Worm (Caenorhabditis elegans) whole organism, L1 larva: Measurements from ENCODE around the gene Y54F10BM.23.

ENCODE experiments used
- C16A3.4 ChIP-seq: fragments of 150-350 bp; optimal IDR thresholded peaks from 2 replicates; lab custom pipeline; 2014; ENCODE audit warnings: missing biosample characterization, missing genetic modification characterization
- C34B4.2 ChIP-seq: sonication (generic microtip); optimal IDR thresholded peaks from 2 replicates; lab custom pipeline; 2017; ENCODE audit warnings: mild to moderate bottlenecking, missing genetic modification characterization, missing compliant biosample characterization
- Y116A8C.19 ChIP-seq: sonication (generic microtip); optimal IDR thresholded peaks from 2 replicates; lab custom pipeline; 2016; ENCODE audit warnings: missing compliant biosample characterization, missing genetic modification characterization, borderline replicate concordance
- aha-1 ChIP-seq: fragments of 150-350 bp; optimal IDR thresholded peaks from 2 replicates; lab custom pipeline; 2014; ENCODE audit warnings: missing biosample characterization, missing genetic modification characterization
- alr-1 ChIP-seq: fragments of 200-800 bp; sonication (Bioruptor generic); optimal IDR thresholded peaks from 2 replicates; lab custom pipeline; 2018; ENCODE audit warnings: borderline replicate concordance, mild to moderate bottlenecking, missing genetic modification characterization, missing compliant biosample characterization
- ama-1 ChIP-seq: fragments of 150-350 bp; optimal IDR thresholded peaks from 2 replicates; lab custom pipeline; 2014
- ceh-8 ChIP-seq: fragments of 200-800 bp; sonication (Bioruptor generic); optimal IDR thresholded peaks from 2 replicates; lab custom pipeline; 2018; ENCODE audit warnings: mild to moderate bottlenecking, missing genetic modification characterization, moderate library complexity, missing compliant biosample characterization
- ceh-82 ChIP-seq, 3 experiments: fragments of 150-350 bp in 1 of 3; sonication (generic microtip) in 2 of 3; optimal IDR thresholded peaks; 2 replicates each; lab custom pipeline; 2014 to 2017; ENCODE audit warnings: missing biosample characterization in 3 of 3, missing genetic modification characterization in 3 of 3
- ceh-88 ChIP-seq: fragments of 200-800 bp; sonication (Bioruptor generic); IDR thresholded peaks from 2 replicates; pipeline ENCODE4 v1.3.6; 2022; ENCODE audit warnings: missing genetic modification characterization, missing compliant biosample characterization
- ceh-90 ChIP-seq: sonication (generic microtip); optimal IDR thresholded peaks from 2 replicates; lab custom pipeline; 2016; ENCODE audit warnings: missing genetic modification characterization, missing compliant biosample characterization
- ces-1 ChIP-seq: fragments of 150-350 bp; optimal IDR thresholded peaks from 2 replicates; lab custom pipeline; 2014; ENCODE audit warnings: missing biosample characterization, missing genetic modification reagents, missing genetic modification characterization
- dpl-1 ChIP-seq, 3 experiments: fragments of 150-350 bp in 2 of 3; sonication (generic microtip) in 1 of 3; optimal IDR thresholded peaks; 2 replicates each; lab custom pipeline; 2014 to 2017; ENCODE audit warnings: missing biosample characterization in 3 of 3, missing genetic modification characterization in 3 of 3, missing genetic modification reagents in 3 of 3
- dsc-1 ChIP-seq: sonication (generic microtip); optimal IDR thresholded peaks from 2 replicates; lab custom pipeline; 2016; ENCODE audit warnings: mild to moderate bottlenecking, missing genetic modification characterization, missing compliant biosample characterization
- efl-1 ChIP-seq, 4 experiments: fragments of 150-350 bp; optimal IDR thresholded peaks in 3 of 4; peaks in 1 of 4; 1 replicate in 1 of 4; 2 replicates in 3 of 4; lab custom pipeline; 2014; ENCODE audit warnings: missing biosample characterization in 2 of 4, missing genetic modification characterization in 2 of 4, missing genetic modification reagents in 2 of 4
- egl-13 ChIP-seq: sonication (generic microtip); optimal IDR thresholded peaks from 2 replicates; lab custom pipeline; 2016; ENCODE audit warnings: missing genotype, missing genetic modification reagents, missing genetic modification characterization, missing compliant biosample characterization
- elt-2 ChIP-seq: sonication (generic microtip); optimal IDR thresholded peaks from 2 replicates; lab custom pipeline; 2016; ENCODE audit warnings: missing genetic modification characterization, mild to moderate bottlenecking, inconsistent platforms, missing compliant biosample characterization, missing genetic modification reagents
- fkh-10 ChIP-seq: sonication (generic microtip); optimal IDR thresholded peaks from 2 replicates; lab custom pipeline; 2017; ENCODE audit warnings: missing biosample characterization, missing genetic modification reagents, missing genetic modification characterization
- fkh-8 ChIP-seq: sonication (generic microtip); optimal IDR thresholded peaks from 2 replicates; lab custom pipeline; 2016; ENCODE audit warnings: mild to moderate bottlenecking, missing genetic modification characterization, missing compliant biosample characterization
- grh-1 ChIP-seq: fragments of 200-800 bp; sonication (Bioruptor generic); IDR thresholded peaks from 2 replicates; pipeline ENCODE4 v1.3.6; 2022; ENCODE audit warnings: missing genetic modification reagents, missing genetic modification characterization, missing compliant biosample characterization
- hlh-4 ChIP-seq: sonication (generic microtip); optimal IDR thresholded peaks from 2 replicates; lab custom pipeline; 2016; ENCODE audit warnings: mild to moderate bottlenecking, missing genetic modification characterization, missing compliant biosample characterization
- lin-14 ChIP-seq: fragments of 200-800 bp; sonication (Bioruptor generic); optimal IDR thresholded peaks from 2 replicates; lab custom pipeline; 2018; ENCODE audit warnings: mild to moderate bottlenecking, missing genetic modification characterization, moderate library complexity, missing compliant biosample characterization
- lin-39 ChIP-seq: fragments of 150-350 bp; optimal IDR thresholded peaks from 2 replicates; lab custom pipeline; 2014; ENCODE audit warnings: missing biosample characterization, missing genetic modification reagents, missing genetic modification characterization
- mdl-1 ChIP-seq, 2 experiments: fragments of 150-350 bp; optimal IDR thresholded peaks; 2 replicates each; lab custom pipeline; 2014 to 2017; ENCODE audit warnings: missing biosample characterization in 2 of 2, missing genetic modification characterization in 2 of 2, inconsistent platforms in 1 of 2
- nhr-20 ChIP-seq: sonication (generic microtip); optimal IDR thresholded peaks from 2 replicates; lab custom pipeline; 2016; ENCODE audit warnings: mild to moderate bottlenecking, missing genetic modification characterization, missing compliant biosample characterization
- nhr-28 ChIP-seq: fragments of 150-350 bp; optimal IDR thresholded peaks from 2 replicates; lab custom pipeline; 2014; ENCODE audit warnings: missing biosample characterization, missing genetic modification characterization
- nhr-76 ChIP-seq: sonication (generic microtip); optimal IDR thresholded peaks from 2 replicates; lab custom pipeline; 2017; ENCODE audit warnings: missing biosample characterization, missing genetic modification characterization
- nhr-77 ChIP-seq: fragments of 150-350 bp; optimal IDR thresholded peaks from 2 replicates; lab custom pipeline; 2014; ENCODE audit warnings: missing biosample characterization, missing genetic modification characterization
- nhr-85 ChIP-seq: sonication (generic microtip); peaks from one replicate; lab custom pipeline; 2016; ENCODE audit warnings: missing genetic modification characterization, inconsistent platforms, missing compliant biosample characterization
- nhr-90 ChIP-seq: sonication (generic microtip); optimal IDR thresholded peaks from 2 replicates; lab custom pipeline; 2016; ENCODE audit warnings: mild to moderate bottlenecking, missing genetic modification characterization, missing compliant biosample characterization; ENCODE audit not compliant: poor library complexity
- pag-3 ChIP-seq: sonication (generic microtip); optimal IDR thresholded peaks from 2 replicates; lab custom pipeline; 2017; ENCODE audit warnings: missing genetic modification characterization, mild to moderate bottlenecking, missing compliant biosample characterization, antibody characterized with exemption, borderline replicate concordance; ENCODE audit not compliant: insufficient read depth
- pax-3 ChIP-seq: fragments of 200-800 bp; sonication (Bioruptor generic); optimal IDR thresholded peaks from 2 replicates; lab custom pipeline; 2018; ENCODE audit warnings: mild to moderate bottlenecking, missing genetic modification characterization, moderate library complexity, missing compliant biosample characterization
- pqm-1 ChIP-seq: sonication (generic microtip); optimal IDR thresholded peaks from 3 replicates; lab custom pipeline; 2017; ENCODE audit warnings: missing biosample characterization, missing genetic modification characterization
- rnt-1 ChIP-seq: sonication (generic microtip); optimal IDR thresholded peaks from 2 replicates; lab custom pipeline; 2016; ENCODE audit warnings: mild to moderate bottlenecking, missing genetic modification characterization, moderate library complexity, missing compliant biosample characterization
- skn-1 ChIP-seq: fragments of 150-350 bp; optimal IDR thresholded peaks from 2 replicates; lab custom pipeline; 2014; ENCODE audit warnings: missing biosample characterization, missing genetic modification characterization
- swsn-7 ChIP-seq: sonication (generic microtip); optimal IDR thresholded peaks from 2 replicates; lab custom pipeline; 2016; ENCODE audit warnings: missing genetic modification characterization, missing compliant biosample characterization
- tlp-1 ChIP-seq: fragments of 150-350 bp; optimal IDR thresholded peaks from 2 replicates; lab custom pipeline; 2014; ENCODE audit warnings: missing biosample characterization, missing genetic modification characterization
- unc-130 ChIP-seq: fragments of 150-350 bp; optimal IDR thresholded peaks from 2 replicates; lab custom pipeline; 2017; ENCODE audit warnings: missing biosample characterization, missing genetic modification characterization, inconsistent platforms
- xbp-1 ChIP-seq: sonication (generic microtip); optimal IDR thresholded peaks from 2 replicates; lab custom pipeline; 2016; ENCODE audit warnings: missing genetic modification characterization, missing compliant biosample characterization
- zag-1 ChIP-seq: fragments of 150-350 bp; optimal IDR thresholded peaks from 2 replicates; lab custom pipeline; 2014; ENCODE audit warnings: missing biosample characterization, missing genetic modification characterization
- zip-4 ChIP-seq: fragments of 200-800 bp; sonication (Bioruptor generic); optimal IDR thresholded peaks from 2 replicates; lab custom pipeline; 2018; ENCODE audit warnings: mild to moderate bottlenecking, missing genetic modification characterization, moderate library complexity, missing compliant biosample characterization
- ztf-4 ChIP-seq: fragments of 150-350 bp; optimal IDR thresholded peaks from 2 replicates; lab custom pipeline; 2014; ENCODE audit warnings: missing biosample characterization, missing genetic modification characterization

The Y54F10BM.23 gene

ce11 chrIII:2279457-2279856 lies at the start of gene Y54F10BM.23:
TSS of gene Y54F10BM.23 (minus strand) at chrIII:2279557.
- no peak for TF ChIP-seq lin-14 (GFP tag; lab: Kevin White, UChicago)
- no peak for TF ChIP-seq ceh-90 (tag; lab: Kevin White, UChicago)
- TF ChIP-seq, all 84 proteins: peak for 0

DNA sequence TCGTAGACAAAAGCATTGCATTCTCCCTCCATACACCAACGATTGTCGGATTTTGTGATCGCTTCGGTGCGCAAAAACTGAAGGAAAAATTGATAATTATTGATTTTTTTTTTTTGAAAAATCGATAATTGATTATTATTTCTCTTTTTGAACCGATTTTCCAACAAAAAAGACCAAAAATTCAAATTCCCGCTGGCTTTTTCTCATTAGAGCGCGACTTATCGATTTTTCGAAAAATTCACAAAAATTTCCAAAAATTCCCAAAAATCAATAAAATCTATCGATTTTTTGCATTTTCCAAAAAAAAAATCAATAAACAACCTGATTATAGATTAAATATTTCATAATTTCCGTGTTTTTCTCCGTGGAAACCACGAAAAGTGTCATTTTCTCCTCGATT lies 49.3 kb upstream of the Y54F10BM.23 start:
- no peak for TF ChIP-seq nhr-85 (tag; lab: Kevin White, UChicago)
- TF ChIP-seq Y116A8C.19: no peak
- TF ChIP-seq pqm-1: no peak
- TF ChIP-seq fkh-10: no peak
- TF ChIP-seq elt-2 (tag; lab: Kevin White, UChicago): no peak
- no peak for TF ChIP-seq xbp-1 (tag; lab: Kevin White, UChicago)
- no peak for TF ChIP-seq pax-3 (tag; lab: Kevin White, UChicago)
- TF ChIP-seq lin-39 (tag; lab: Kevin White, UChicago): no peak
- no peak for TF ChIP-seq zag-1 (tag; lab: Kevin White, UChicago)
- no peak for TF ChIP-seq egl-13 (tag; lab: Kevin White, UChicago)
- no peak for TF ChIP-seq nhr-20 (tag; lab: Kevin White, UChicago)
- no peak for TF ChIP-seq aha-1 (tag; lab: Kevin White, UChicago)
- TF ChIP-seq unc-130 (tag; lab: Kevin White, UChicago): no peak
- no peak for TF ChIP-seq mdl-1 (tag; optimal IDR thresholded peaks at IDR 0.05; lab: Kevin White, UChicago)
- no peak for TF ChIP-seq rnt-1 (tag; lab: Kevin White, UChicago)
- no peak for TF ChIP-seq C16A3.4 (tag; lab: Kevin White, UChicago)

- TF ChIP-seq egl-13 (tag; lab: Kevin White, UChicago) (no peak), swsn-7 (tag; lab: Kevin White, UChicago) (no peak), fkh-10 (no peak), skn-1 (tag; lab: Kevin White, UChicago) (no peak), ces-1 (no peak), dsc-1 (no peak), ama-1 (lab: Kevin White, UChicago) (no peak), ceh-8 (GFP tag; lab: Kevin White, UChicago) (no peak), dpl-1 (GFP tag; optimal IDR thresholded peaks at IDR 0.05; lab: Kevin White, UChicago) (no peak), grh-1 (GFP tag; lab: Robert Waterston, UW) (no peak), ztf-4 (tag; lab: Kevin White, UChicago) (no peak), tlp-1 (tag; lab: Kevin White, UChicago) (no peak), zip-4 (no peak), unc-130 (tag; lab: Kevin White, UChicago) (no peak), nhr-28 (tag; lab: Kevin White, UChicago) (no peak), pag-3 (tag; lab: Kevin White, UChicago) (no peak)
These were observed 45.3 kb upstream of the Y54F10BM.23 start for ce11 chrIII:2324703-2325102.

- TF ChIP-seq dsc-1 (no peak), fkh-8 (tag; lab: Kevin White, UChicago) (no peak), grh-1 (GFP tag; lab: Robert Waterston, UW) (no peak), ama-1 (lab: Kevin White, UChicago) (no peak), tlp-1 (tag; lab: Kevin White, UChicago) (no peak), alr-1 (tag; lab: Kevin White, UChicago) (no peak), hlh-4 (no peak), nhr-77 (tag; lab: Kevin White, UChicago) (no peak), efl-1 (optimal IDR thresholded peaks at IDR 0.05; lab: Kevin White, UChicago) (no peak), efl-1 (GFP tag; optimal IDR thresholded peaks at IDR 0.05 in 1 of 2; lab: Kevin White, UChicago) (no peak), nhr-90 (tag; lab: Kevin White, UChicago) (no peak), C16A3.4 (tag; lab: Kevin White, UChicago) (no peak), C34B4.2 (no peak), nhr-76 (tag; lab: Kevin White, UChicago) (no peak), ceh-82 (tag; optimal IDR thresholded peaks at IDR 0.05; lab: Kevin White, UChicago) (no peak), ceh-88 (no peak)
These were observed 37.1 kb upstream of the Y54F10BM.23 start for ce11 chrIII:2316439-2316838.
